Fruit fly (Drosophila melanogaster) whole organism, embryonic: ENCODE data around the gene Bet3.

ENCODE experiments used
- Bteb2 ChIP-seq: fragments of 200-800 bp; sonication (Bioruptor generic); optimal IDR thresholded peaks from 2 replicates; lab custom pipeline; 2016; ENCODE audit warnings: missing biosample characterization, missing genetic modification characterization
- CG11456 ChIP-seq: fragments of 200-800 bp; sonication (Bioruptor generic); IDR thresholded peaks from 3 replicates; pipeline ENCODE4 v1.3.6; 2022; ENCODE audit warnings: missing biosample characterization, missing genetic modification characterization
- CG12236 ChIP-seq: fragments of 200-800 bp; sonication (Bioruptor generic); optimal IDR thresholded peaks from 2 replicates; lab custom pipeline; 2016; ENCODE audit warnings: missing biosample characterization, missing genetic modification characterization
- CG12391 ChIP-seq: fragments of 200-800 bp; sonication (Bioruptor generic); optimal IDR thresholded peaks from 3 replicates; lab custom pipeline; 2018; ENCODE audit warnings: missing biosample characterization, mild to moderate bottlenecking, missing genetic modification characterization, moderate library complexity
- CG13296 ChIP-seq: fragments of 200-800 bp; sonication (Bioruptor generic); optimal IDR thresholded peaks from 3 replicates; lab custom pipeline; 2018; ENCODE audit warnings: missing biosample characterization, mild to moderate bottlenecking, missing genetic modification characterization
- CG13424 ChIP-seq: fragments of 200-800 bp; sonication (Bioruptor generic); optimal IDR thresholded peaks from 2 replicates; lab custom pipeline; 2019; ENCODE audit warnings: missing biosample characterization, mild to moderate bottlenecking, missing genetic modification characterization, moderate library complexity
- CG14710 ChIP-seq: fragments of 200-800 bp; sonication (Bioruptor generic); optimal IDR thresholded peaks from 3 replicates; lab custom pipeline; 2019; ENCODE audit warnings: missing biosample characterization, mild to moderate bottlenecking, missing genetic modification characterization, moderate library complexity
- CG1602 ChIP-seq: fragments of 200-800 bp; sonication (Bioruptor generic); optimal IDR thresholded peaks from 3 replicates; lab custom pipeline; 2016; ENCODE audit warnings: missing biosample characterization, missing genetic modification characterization
- CG16779 ChIP-seq: fragments of 200-800 bp; sonication (Bioruptor generic); IDR thresholded peaks from 2 replicates; pipeline ENCODE4 v1.3.6; 2022; ENCODE audit warnings: missing biosample characterization, missing genetic modification characterization
- CG18011 ChIP-seq: fragments of 200-800 bp; sonication (Bioruptor generic); optimal IDR thresholded peaks from 2 replicates; lab custom pipeline; 2017; ENCODE audit warnings: missing biosample characterization, missing genetic modification characterization, mild to moderate bottlenecking, moderate library complexity, missing genotype
- CG32772 ChIP-seq: fragments of 200-800 bp; sonication (Bioruptor generic); IDR thresholded peaks from 2 replicates; pipeline ENCODE4 v1.3.6; 2022; ENCODE audit warnings: missing biosample characterization, missing genetic modification characterization
- CG4424 ChIP-seq: fragments of 200-800 bp; sonication (Bioruptor generic); optimal IDR thresholded peaks from 3 replicates; lab custom pipeline; 2016; ENCODE audit warnings: missing biosample characterization, missing genetic modification characterization
- CG4707 ChIP-seq: fragments of 200-800 bp; sonication (Bioruptor generic); optimal IDR thresholded peaks from 2 replicates; lab custom pipeline; 2018; ENCODE audit warnings: missing biosample characterization, mild to moderate bottlenecking, missing genetic modification characterization, moderate library complexity
- CG4820 ChIP-seq: fragments of 200-800 bp; sonication (Bioruptor generic); optimal IDR thresholded peaks from 3 replicates; lab custom pipeline; 2016; ENCODE audit warnings: missing biosample characterization, missing genetic modification characterization
- CG6254 ChIP-seq: fragments of 200-800 bp; sonication (Bioruptor generic); optimal IDR thresholded peaks from 3 replicates; lab custom pipeline; 2017; ENCODE audit warnings: mild to moderate bottlenecking, missing biosample characterization, missing genetic modification reagents, missing genetic modification characterization
- CG6683 ChIP-seq: fragments of 200-800 bp; sonication (Bioruptor generic); optimal IDR thresholded peaks from 2 replicates; lab custom pipeline; 2017; ENCODE audit warnings: missing biosample characterization, mild to moderate bottlenecking, missing genetic modification characterization, missing genetic modification reagents
- CG8944 ChIP-seq: fragments of 200-800 bp; sonication (Bioruptor generic); optimal IDR thresholded peaks from 3 replicates; lab custom pipeline; 2016; ENCODE audit warnings: missing biosample characterization, missing genetic modification characterization
- Chrac-16 ChIP-seq: fragments of 200-800 bp; sonication (Bioruptor generic); optimal IDR thresholded peaks from 3 replicates; lab custom pipeline; 2016; ENCODE audit warnings: missing biosample characterization, missing genetic modification characterization
- Dbx ChIP-seq: fragments of 200-800 bp; sonication (Bioruptor generic); IDR thresholded peaks from 3 replicates; pipeline ENCODE4 v1.3.6; 2022; ENCODE audit warnings: missing biosample characterization, missing genetic modification characterization
- Dll ChIP-seq: fragments of 200-800 bp; sonication (Bioruptor generic); IDR thresholded peaks from 4 replicates; pipeline ENCODE4 v1.3.6; 2022; ENCODE audit warnings: missing biosample characterization, missing genetic modification characterization; ENCODE audit not compliant: partially characterized antibody
- Ets97D ChIP-seq: fragments of 200-800 bp; sonication (Bioruptor generic); optimal IDR thresholded peaks from 3 replicates; lab custom pipeline; 2016; ENCODE audit warnings: missing biosample characterization, missing genetic modification characterization
- Gug ChIP-seq: fragments of 200-800 bp; sonication (Bioruptor generic); IDR thresholded peaks from 4 replicates; pipeline ENCODE4 v1.3.6; 2022; ENCODE audit warnings: missing biosample characterization, missing genetic modification characterization
- Hey ChIP-seq: fragments of 200-800 bp; sonication (Bioruptor generic); optimal IDR thresholded peaks from 3 replicates; lab custom pipeline; 2018; ENCODE audit warnings: missing biosample characterization, mild to moderate bottlenecking, missing genetic modification characterization
- Hr39 ChIP-seq: fragments of >200 bp; optimal IDR thresholded peaks from 2 replicates; lab custom pipeline; 2017
- MBD-R2 ChIP-seq: fragments of 200-800 bp; sonication (Bioruptor generic); IDR thresholded peaks from 2 replicates; pipeline ENCODE4 v1.3.6; 2022; ENCODE audit warnings: missing biosample characterization, missing genetic modification characterization
- Max ChIP-seq: fragments of 200-800 bp; sonication (Bioruptor generic); optimal IDR thresholded peaks from 2 replicates; lab custom pipeline; 2016; ENCODE audit warnings: missing biosample characterization, mild to moderate bottlenecking, missing genetic modification characterization
- Sin3A ChIP-seq: fragments of >200 bp; optimal IDR thresholded peaks from 2 replicates; lab custom pipeline; 2018
- Trl ChIP-seq, 3 experiments: fragments of >200 bp in 2 of 3; fragments of 200-800 bp in 1 of 3; sonication (Bioruptor generic) in 1 of 3; optimal IDR thresholded peaks; 2 replicates in 1 of 3; 3 replicates in 2 of 3; lab custom pipeline; 2016 to 2017; ENCODE audit warnings: missing biosample characterization in 1 of 3, missing genetic modification characterization in 1 of 3
- ac ChIP-seq: fragments of 200-800 bp; sonication (Bioruptor generic); optimal IDR thresholded peaks from 3 replicates; lab custom pipeline; 2017; ENCODE audit warnings: missing biosample characterization, mild to moderate bottlenecking, missing genetic modification characterization
- ap ChIP-seq: fragments of 200-800 bp; sonication (Bioruptor generic); IDR thresholded peaks from 2 replicates; pipeline ENCODE4 v1.3.6; 2022; ENCODE audit warnings: missing biosample characterization, missing genetic modification characterization
- ase ChIP-seq: fragments of 200-800 bp; sonication (Bioruptor generic); IDR thresholded peaks from 3 replicates; pipeline ENCODE4 v1.3.6; 2022; ENCODE audit warnings: missing biosample characterization, missing genetic modification characterization
- cad ChIP-seq: fragments of >200 bp; optimal IDR thresholded peaks from 2 replicates; lab custom pipeline; 2017; ENCODE audit warnings: missing biosample characterization, missing genetic modification characterization
- cg ChIP-seq: fragments of 200-800 bp; sonication (Bioruptor generic); optimal IDR thresholded peaks from 3 replicates; lab custom pipeline; 2019; ENCODE audit warnings: missing biosample characterization, mild to moderate bottlenecking, missing genetic modification characterization, moderate library complexity
- chn ChIP-seq: fragments of 200-800 bp; sonication (Bioruptor generic); optimal IDR thresholded peaks from 2 replicates; lab custom pipeline; 2016; ENCODE audit warnings: missing biosample characterization, missing genetic modification characterization
- dysf ChIP-seq: fragments of 200-800 bp; sonication (Bioruptor generic); IDR thresholded peaks from 3 replicates; pipeline ENCODE4 v1.3.6; 2022; ENCODE audit warnings: missing biosample characterization, missing genetic modification characterization
- ewg ChIP-seq: fragments of 200-800 bp; sonication (Bioruptor generic); optimal IDR thresholded peaks from 3 replicates; lab custom pipeline; 2017; ENCODE audit warnings: mild to moderate bottlenecking, missing biosample characterization, missing genetic modification reagents, missing genetic modification characterization
- grn ChIP-seq: fragments of 200-800 bp; sonication (Bioruptor generic); optimal IDR thresholded peaks from 3 replicates; lab custom pipeline; 2017; ENCODE audit warnings: missing biosample characterization, missing genetic modification characterization
- gt ChIP-seq: fragments of 200-800 bp; sonication (Bioruptor generic); IDR thresholded peaks from 2 replicates; pipeline ENCODE4 v1.3.6; 2022; ENCODE audit warnings: missing biosample characterization, missing genetic modification characterization
- inv ChIP-seq: fragments of 200-800 bp; sonication (Bioruptor generic); IDR thresholded peaks from 2 replicates; pipeline ENCODE4 v1.3.6; 2022; ENCODE audit warnings: missing biosample characterization, missing genetic modification characterization; ENCODE audit not compliant: partially characterized antibody
- jigr1 ChIP-seq: fragments of 200-800 bp; sonication (Bioruptor generic); IDR thresholded peaks from 3 replicates; pipeline ENCODE4 v1.3.6; 2022; ENCODE audit warnings: missing biosample characterization, missing genetic modification characterization
- jing ChIP-seq: fragments of 200-800 bp; sonication (Bioruptor generic); optimal IDR thresholded peaks from 2 replicates; lab custom pipeline; 2018; ENCODE audit warnings: missing biosample characterization, mild to moderate bottlenecking, missing genetic modification characterization
- kah ChIP-seq: fragments of 200-800 bp; sonication (Bioruptor generic); optimal IDR thresholded peaks from 2 replicates; lab custom pipeline; 2018; ENCODE audit warnings: missing biosample characterization, mild to moderate bottlenecking, missing genetic modification characterization
- kni ChIP-seq: fragments of 200-800 bp; sonication (Bioruptor generic); optimal IDR thresholded peaks from 3 replicates; lab custom pipeline; 2017; ENCODE audit warnings: mild to moderate bottlenecking, missing biosample characterization, missing genetic modification reagents, missing genetic modification characterization
- lbe ChIP-seq: fragments of 200-800 bp; sonication (Bioruptor generic); optimal IDR thresholded peaks from 2 replicates; lab custom pipeline; 2016; ENCODE audit warnings: missing biosample characterization, mild to moderate bottlenecking, missing genetic modification characterization
- nmo ChIP-seq: fragments of 200-800 bp; sonication (Bioruptor generic); optimal IDR thresholded peaks from 2 replicates; lab custom pipeline; 2018; ENCODE audit warnings: missing biosample characterization, mild to moderate bottlenecking, missing genetic modification characterization, moderate library complexity
- ranshi ChIP-seq: fragments of 200-800 bp; sonication (Bioruptor generic); IDR thresholded peaks from 2 replicates; pipeline ENCODE4 v1.3.6; 2022; ENCODE audit warnings: missing biosample characterization, missing genetic modification characterization
- sens-2 ChIP-seq: fragments of 200-800 bp; sonication (Bioruptor generic); IDR thresholded peaks from 2 replicates; pipeline ENCODE4 v1.3.6; 2022; ENCODE audit warnings: missing biosample characterization, missing genetic modification characterization
- shn ChIP-seq: fragments of 200-800 bp; sonication (Bioruptor generic); optimal IDR thresholded peaks from 3 replicates; lab custom pipeline; 2016; ENCODE audit warnings: missing biosample characterization, missing genetic modification characterization
- tio ChIP-seq: fragments of 200-800 bp; sonication (Bioruptor generic); optimal IDR thresholded peaks from 2 replicates; lab custom pipeline; 2017; ENCODE audit warnings: missing biosample characterization, missing genetic modification characterization, inconsistent platforms
- zfh1 ChIP-seq: fragments of 200-800 bp; sonication (Bioruptor generic); IDR thresholded peaks from 3 replicates; pipeline ENCODE4 v1.3.6; 2022; ENCODE audit warnings: missing biosample characterization, missing genetic modification characterization

The Bet3 gene

dm6 chr3L:9420054-9420818 is 21.8 kb downstream of the Bet3 start (continued):
- TF ChIP-seq cad (GFP tag; lab: Kevin White, UChicago), result no peak
- TF ChIP-seq ewg (GFP tag; lab: Kevin White, UChicago), result no peak
- peak; percentile 46 for TF ChIP-seq nmo
- no peak for TF ChIP-seq CG4707 (GFP tag; lab: Kevin White, UChicago)
- TF ChIP-seq CG4820 (GFP tag; lab: Kevin White, UChicago), result no peak
- TF ChIP-seq CG13296 (GFP tag; lab: Kevin White, UChicago), result peak; percentile 26
- TF ChIP-seq ac (GFP tag; lab: Kevin White, UChicago), result no peak
- TF ChIP-seq gt (GFP tag; lab: Robert Waterston, UW), result no peak
- no peak; the same call in 1 of the 2 replicates for TF ChIP-seq CG32772 (GFP tag; lab: Robert Waterston, UW)
- no peak for TF ChIP-seq CG18011
- TF ChIP-seq lbe (GFP tag; lab: Kevin White, UChicago), result peak; percentile 92
- no peak for TF ChIP-seq kni (GFP tag; lab: Kevin White, UChicago)
- no peak for TF ChIP-seq CG16779
- peak; percentile 17 for TF ChIP-seq Chrac-16
- no peak for TF ChIP-seq ranshi (GFP tag; lab: Robert Waterston, UW)
- TF ChIP-seq Max (GFP tag; lab: Kevin White, UChicago), result no peak
- peak in 1 of 2 experiments; percentile 1 for TF ChIP-seq Trl (optimal IDR thresholded peaks at IDR 0.05; lab: Kevin White, UChicago)
- no peak for TF ChIP-seq Trl (GFP tag; optimal IDR thresholded peaks at IDR 0.05; lab: Kevin White, UChicago)
- TF ChIP-seq CG11456, result 0 out of 3 replicates have a peak, but pooled peaks have one; percentile 24
- peak; percentile 12 for TF ChIP-seq CG12236 (GFP tag; lab: Kevin White, UChicago)
- 0 out of 3 replicates have a peak, but pooled peaks have one; percentile 32 for TF ChIP-seq Dbx
- TF ChIP-seq dysf (GFP tag; lab: Robert Waterston, UW), result no peak; the same call in 2 of the 3 replicates
- 0 out of 3 replicates have a peak, but pooled peaks have one; percentile 16 for TF ChIP-seq zfh1 (GFP tag; lab: Robert Waterston, UW)
- no peak for TF ChIP-seq CG8944 (GFP tag; lab: Kevin White, UChicago)
- TF ChIP-seq MBD-R2 (GFP tag; lab: Robert Waterston, UW), result no peak
- TF ChIP-seq CG13424 (tag; lab: Kevin White, UChicago), result peak; percentile 54
- no peak for TF ChIP-seq Dll (GFP tag; lab: Robert Waterston, UW)
- TF ChIP-seq CG14710, result no peak
- TF ChIP-seq cg, result no peak
- TF ChIP-seq CG6683, result no peak
- TF ChIP-seq CG6254 (GFP tag; lab: Kevin White, UChicago), result no peak
- TF ChIP-seq CG4424, result peak; percentile 51
- peak; percentile 16 for TF ChIP-seq Bteb2 (GFP tag; lab: Kevin White, UChicago)
- TF ChIP-seq grn, result no peak
- TF ChIP-seq shn (GFP tag; lab: Kevin White, UChicago), result no peak
- TF ChIP-seq chn, result no peak
- TF ChIP-seq kah (GFP tag; lab: Kevin White, UChicago), result no peak
- TF ChIP-seq Hey (tag; lab: Kevin White, UChicago), result no peak
- TF ChIP-seq Hr39 (lab: Kevin White, UChicago), result no peak
- no peak for TF ChIP-seq CG1602 (GFP tag; lab: Kevin White, UChicago)
- TF ChIP-seq Gug (GFP tag; lab: Robert Waterston, UW), result no peak
- peak; percentile 52 for TF ChIP-seq CG12391
- TF ChIP-seq sens-2 (GFP tag; lab: Robert Waterston, UW), result no peak
- no peak for TF ChIP-seq ase (GFP tag; lab: Robert Waterston, UW)
- no peak for TF ChIP-seq jigr1
- TF ChIP-seq ap, result peak; percentile 62
- TF ChIP-seq Ets97D (GFP tag; lab: Kevin White, UChicago), result no peak
- TF ChIP-seq Sin3A (lab: Kevin White, UChicago), result no peak
- peak; percentile 18 for TF ChIP-seq jing
- TF ChIP-seq tio (GFP tag; lab: Kevin White, UChicago), result no peak
- TF ChIP-seq inv (GFP tag; lab: Robert Waterston, UW), result no peak
